Worm (Caenorhabditis elegans) whole organism, L4 larva: Measurements from ENCODE around the gene T24A6.20.

Experiments
- ZK337.2 ChIP-seq: fragments of 200-800 bp; sonication (Bioruptor generic); IDR thresholded peaks from 2 replicates; pipeline ENCODE4 v1.3.6; 2022; ENCODE audit warnings: missing genetic modification reagents, missing genetic modification characterization, missing compliant biosample characterization
- nhr-76 ChIP-seq: fragments of 150-350 bp; optimal IDR thresholded peaks from 2 replicates; lab custom pipeline; 2014; ENCODE audit warnings: missing biosample characterization, missing genetic modification characterization

DNA sequence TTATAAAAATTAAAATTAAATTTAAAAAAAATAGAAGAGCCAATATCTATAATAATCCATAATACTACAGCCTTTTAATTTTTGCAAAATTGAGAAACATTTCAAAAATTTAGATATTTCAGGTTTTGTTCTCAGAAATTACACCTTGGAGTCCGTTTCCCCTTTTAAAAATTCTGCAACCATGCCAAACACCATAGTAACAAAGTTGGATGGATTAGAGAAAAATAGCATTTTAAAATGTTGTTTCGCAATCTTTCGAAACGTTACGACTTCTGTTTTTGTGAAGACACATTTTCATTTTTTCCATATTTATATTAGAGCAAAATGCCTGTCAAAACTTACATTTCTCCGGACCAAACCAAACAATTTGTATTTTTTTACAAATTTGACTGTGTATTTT, 28.0 kb upstream of the T24A6.20 start, which contains the start of gene T24A6.7:
- TF ChIP-seq ZK337.2 (GFP tag; lab: Robert Waterston, UW) (no peak), nhr-76 (tag; lab: Kevin White, UChicago) (no peak)
